Worm (Caenorhabditis elegans) whole organism, L4 larva: ENCODE data around the gene dpff-1.

Source experiments
- F26F4.8 ChIP-seq: fragments of 200-800 bp; sonication (Bioruptor generic); conservative IDR thresholded peaks from 2 replicates; pipeline ENCODE4 v1.3.6; 2022; ENCODE audit warnings: missing genetic modification characterization, missing compliant biosample characterization
- Y75B8A.6 ChIP-seq: fragments of 200-800 bp; sonication (Bioruptor generic); IDR thresholded peaks from 2 replicates; pipeline ENCODE4 v1.3.6; 2022; ENCODE audit warnings: missing genetic modification reagents, missing genetic modification characterization, missing compliant biosample characterization
- ZK337.2 ChIP-seq: fragments of 200-800 bp; sonication (Bioruptor generic); IDR thresholded peaks from 2 replicates; pipeline ENCODE4 v1.3.6; 2022; ENCODE audit warnings: missing genetic modification reagents, missing genetic modification characterization, missing compliant biosample characterization
- ZK546.5 ChIP-seq, 2 experiments: sonication (generic microtip); optimal IDR thresholded peaks; 2 replicates each; lab custom pipeline; 2017; ENCODE audit warnings: missing biosample characterization in 2 of 2, missing genetic modification characterization in 2 of 2
- aha-1 ChIP-seq: fragments of 150-350 bp; peaks from one replicate; lab custom pipeline; 2014; ENCODE audit warnings: missing biosample characterization, missing genetic modification characterization
- aly-2 ChIP-seq: sonication (generic microtip); optimal IDR thresholded peaks from 2 replicates; lab custom pipeline; 2018; ENCODE audit warnings: missing biosample characterization, missing genetic modification characterization
- ama-1 ChIP-seq: fragments of 150-350 bp; optimal IDR thresholded peaks from 2 replicates; lab custom pipeline; 2014; ENCODE audit warnings: inconsistent platforms, mixed read lengths
- arid-1 ChIP-seq: fragments of 200-800 bp; sonication (Bioruptor generic); conservative IDR thresholded peaks from 2 replicates; pipeline ENCODE4 v1.3.6; 2022; ENCODE audit warnings: missing genetic modification reagents, missing genetic modification characterization, missing compliant biosample characterization
- attf-4 ChIP-seq: sonication (generic microtip); optimal IDR thresholded peaks from 3 replicates; lab custom pipeline; 2017; ENCODE audit warnings: missing biosample characterization, missing genetic modification characterization
- ceh-20 ChIP-seq: fragments of 200-800 bp; sonication (Bioruptor generic); IDR thresholded peaks from 2 replicates; pipeline ENCODE4 v1.3.6; 2022; ENCODE audit warnings: missing genetic modification reagents, missing genetic modification characterization, missing compliant biosample characterization
- ceh-28 ChIP-seq: fragments of 150-350 bp; optimal IDR thresholded peaks from 2 replicates; lab custom pipeline; 2014; ENCODE audit warnings: missing biosample characterization, missing genetic modification reagents, missing genetic modification characterization
- ceh-44 ChIP-seq: fragments of 200-800 bp; sonication (Bioruptor generic); IDR thresholded peaks from 2 replicates; pipeline ENCODE4 v1.3.6; 2022; ENCODE audit warnings: missing genetic modification reagents, missing genetic modification characterization, missing compliant biosample characterization
- ctbp-1 ChIP-seq: fragments of 200-800 bp; sonication (Bioruptor generic); IDR thresholded peaks from 2 replicates; pipeline ENCODE4 v1.3.6; 2022; ENCODE audit warnings: missing genetic modification reagents, missing genetic modification characterization, missing compliant biosample characterization
- daf-12 ChIP-seq: fragments of 150-350 bp; optimal IDR thresholded peaks from 2 replicates; lab custom pipeline; 2014; ENCODE audit warnings: missing biosample characterization, missing genetic modification reagents, missing genetic modification characterization
- daf-16 ChIP-seq, 3 experiments: sonication (generic microtip); optimal IDR thresholded peaks; 2 replicates each; lab custom pipeline; 2016 to 2017; ENCODE audit warnings: missing genetic modification characterization in 3 of 3, missing genetic modification reagents in 3 of 3, mild to moderate bottlenecking in 2 of 3, missing compliant biosample characterization in 2 of 3, missing biosample characterization in 1 of 3, moderate library complexity in 1 of 3
- daf-19 ChIP-seq: fragments of 200-800 bp; sonication (Bioruptor generic); conservative IDR thresholded peaks from 2 replicates; pipeline ENCODE4 v1.3.6; 2022; ENCODE audit warnings: missing genetic modification characterization, missing compliant biosample characterization
- dmd-6 ChIP-seq: fragments of 200-800 bp; sonication (Bioruptor generic); IDR thresholded peaks from 2 replicates; pipeline ENCODE4 v1.3.6; 2022; ENCODE audit warnings: missing genetic modification reagents, missing genetic modification characterization, missing compliant biosample characterization
- dpl-1 ChIP-seq: fragments of 150-350 bp; optimal IDR thresholded peaks from 2 replicates; lab custom pipeline; 2014; ENCODE audit warnings: missing biosample characterization, missing genetic modification reagents, missing genetic modification characterization
- fos-1 ChIP-seq: fragments of 150-350 bp; optimal IDR thresholded peaks from 2 replicates; lab custom pipeline; 2014; ENCODE audit warnings: missing biosample characterization, missing genetic modification characterization
- hif-1 ChIP-seq, 2 experiments: sonication (generic microtip); optimal IDR thresholded peaks; 2 replicates each; lab custom pipeline; 2016 to 2017; ENCODE audit warnings: missing compliant biosample characterization in 2 of 2, missing genetic modification characterization in 2 of 2, missing genetic modification reagents in 2 of 2, missing genotype in 2 of 2, mild to moderate bottlenecking in 1 of 2
- hmg-1.1 ChIP-seq: fragments of 200-800 bp; sonication (Bioruptor generic); IDR thresholded peaks from 2 replicates; pipeline ENCODE4 v1.3.6; 2022; ENCODE audit warnings: missing genetic modification reagents, missing genetic modification characterization, missing compliant biosample characterization
- lin-15B ChIP-seq: fragments of 150-350 bp; sonication (generic microtip); optimal IDR thresholded peaks from 3 replicates; lab custom pipeline; 2014; ENCODE audit warnings: missing biosample characterization, missing genetic modification characterization
- madf-5 ChIP-seq, 2 experiments: fragments of 200-800 bp; sonication (Bioruptor generic); IDR thresholded peaks; 2 replicates each; pipeline ENCODE4 v1.3.6; 2022; ENCODE audit warnings: missing compliant biosample characterization in 2 of 2, missing genetic modification characterization in 2 of 2
- madf-9 ChIP-seq: fragments of 200-800 bp; sonication (Bioruptor generic); conservative IDR thresholded peaks from 2 replicates; pipeline ENCODE4 v1.3.6; 2022; ENCODE audit warnings: missing genetic modification reagents, missing genetic modification characterization, missing compliant biosample characterization
- mdl-1 ChIP-seq, 2 experiments: fragments of 150-350 bp in 1 of 2; sonication (generic microtip) in 1 of 2; optimal IDR thresholded peaks; 2 replicates each; lab custom pipeline; 2014 to 2017; ENCODE audit warnings: missing biosample characterization in 2 of 2, missing genetic modification characterization in 2 of 2
- mep-1 ChIP-seq: fragments of 150-350 bp; sonication (generic microtip); optimal IDR thresholded peaks from 3 replicates; lab custom pipeline; 2014; ENCODE audit warnings: missing biosample characterization, missing genetic modification characterization
- mes-2 ChIP-seq: sonication (generic microtip); optimal IDR thresholded peaks from 2 replicates; lab custom pipeline; 2016; ENCODE audit warnings: missing genotype, mild to moderate bottlenecking, missing genetic modification characterization, missing compliant biosample characterization; ENCODE audit not compliant: poor library complexity, severe bottlenecking
- mxl-2 ChIP-seq: fragments of 200-800 bp; sonication (Bioruptor generic); conservative IDR thresholded peaks from 2 replicates; pipeline ENCODE4 v1.3.6; 2022; ENCODE audit warnings: missing genetic modification reagents, missing genetic modification characterization, missing compliant biosample characterization
- nhr-10 ChIP-seq: fragments of 150-350 bp; optimal IDR thresholded peaks from 2 replicates; lab custom pipeline; 2014; ENCODE audit warnings: missing biosample characterization, missing genetic modification characterization
- nhr-102 ChIP-seq: sonication (generic microtip); optimal IDR thresholded peaks from 2 replicates; lab custom pipeline; 2016; ENCODE audit warnings: mild to moderate bottlenecking, missing genetic modification characterization, moderate library complexity, missing compliant biosample characterization
- nhr-25 ChIP-seq: sonication (generic microtip); optimal IDR thresholded peaks from 2 replicates; lab custom pipeline; 2017; ENCODE audit warnings: missing genetic modification characterization, mild to moderate bottlenecking, missing compliant biosample characterization, antibody characterized with exemption, moderate library complexity, borderline replicate concordance; ENCODE audit not compliant: insufficient read depth
- nhr-28 ChIP-seq: fragments of 150-350 bp; optimal IDR thresholded peaks from 2 replicates; lab custom pipeline; 2014; ENCODE audit warnings: missing biosample characterization, missing genetic modification characterization
- nhr-41 ChIP-seq: fragments of 200-800 bp; sonication (Bioruptor generic); IDR thresholded peaks from 2 replicates; pipeline ENCODE4 v1.3.6; 2022; ENCODE audit warnings: missing genetic modification reagents, missing genetic modification characterization, missing compliant biosample characterization
- nhr-77 ChIP-seq: fragments of 150-350 bp; optimal IDR thresholded peaks from 2 replicates; lab custom pipeline; 2014; ENCODE audit warnings: missing biosample characterization, missing genetic modification characterization
- pha-4 ChIP-seq, 2 experiments: fragments of 150-350 bp in 1 of 2; fragments of 200-800 bp in 1 of 2; sonication (Bioruptor generic) in 1 of 2; IDR thresholded peaks in 1 of 2; optimal IDR thresholded peaks in 1 of 2; 2 replicates each; pipeline versions ENCODE4 v1.3.6 to Lab custom; 2014 to 2022; ENCODE audit warnings: missing genetic modification characterization in 2 of 2, missing genetic modification reagents in 2 of 2, missing biosample characterization in 1 of 2, missing compliant biosample characterization in 1 of 2
- php-3 ChIP-seq: fragments of 200-800 bp; sonication (Bioruptor generic); IDR thresholded peaks from 2 replicates; pipeline ENCODE4 v1.3.6; 2022; ENCODE audit warnings: missing genetic modification reagents, missing genetic modification characterization, missing compliant biosample characterization
- rbr-2 ChIP-seq: sonication (generic microtip); optimal IDR thresholded peaks from 2 replicates; lab custom pipeline; 2016; ENCODE audit warnings: missing genotype, missing genetic modification characterization, missing compliant biosample characterization
- saeg-2 ChIP-seq: fragments of 200-800 bp; sonication (Bioruptor generic); IDR thresholded peaks from 2 replicates; pipeline ENCODE4 v1.3.6; 2022; ENCODE audit warnings: missing genetic modification reagents, missing genetic modification characterization, missing compliant biosample characterization
- snpc-1.2 ChIP-seq: fragments of 200-800 bp; sonication (Bioruptor generic); IDR thresholded peaks from 2 replicates; pipeline ENCODE4 v1.3.6; 2022; ENCODE audit warnings: missing genetic modification reagents, missing genetic modification characterization, missing compliant biosample characterization
- snpc-4 ChIP-seq: fragments of 150-350 bp; optimal IDR thresholded peaks from 2 replicates; lab custom pipeline; 2014; ENCODE audit warnings: missing biosample characterization, missing genetic modification characterization
- tra-1 ChIP-seq: fragments of 200-800 bp; sonication (Bioruptor generic); IDR thresholded peaks from 2 replicates; pipeline ENCODE4 v1.3.6; 2022; ENCODE audit warnings: missing genetic modification reagents, missing genetic modification characterization, missing compliant biosample characterization
- unc-130 ChIP-seq: sonication (generic microtip); optimal IDR thresholded peaks from 2 replicates; lab custom pipeline; 2016; ENCODE audit warnings: missing genetic modification reagents, missing genetic modification characterization, missing compliant biosample characterization
- unc-39 ChIP-seq: sonication (generic microtip); optimal IDR thresholded peaks from 2 replicates; lab custom pipeline; 2017; ENCODE audit warnings: missing biosample characterization, missing genetic modification characterization
- unc-62 ChIP-seq, 3 experiments: fragments of 150-350 bp in 1 of 3; sonication (generic microtip); optimal IDR thresholded peaks in 2 of 3; peaks in 1 of 3; 1 replicate in 1 of 3; 2 replicates in 2 of 3; lab custom pipeline; 2014 to 2017; ENCODE audit warnings: missing biosample characterization in 3 of 3, missing genetic modification characterization in 3 of 3, missing genetic modification reagents in 3 of 3, missing genotype in 1 of 3
- vab-7 ChIP-seq: fragments of 200-800 bp; sonication (Bioruptor generic); IDR thresholded peaks from 2 replicates; pipeline ENCODE4 v1.3.6; 2022; ENCODE audit warnings: missing genetic modification reagents, missing genetic modification characterization, missing compliant biosample characterization
- zag-1 ChIP-seq: fragments of 150-350 bp; optimal IDR thresholded peaks from 2 replicates; lab custom pipeline; 2014; ENCODE audit warnings: missing biosample characterization, missing genetic modification characterization
- zfp-2 ChIP-seq: sonication (generic microtip); optimal IDR thresholded peaks from 2 replicates; lab custom pipeline; 2016; ENCODE audit warnings: mild to moderate bottlenecking, missing genetic modification characterization, missing compliant biosample characterization
- zfp-3 ChIP-seq: fragments of 200-800 bp; sonication (Bioruptor generic); conservative IDR thresholded peaks from 2 replicates; pipeline ENCODE4 v1.3.6; 2022; ENCODE audit warnings: missing genetic modification reagents, missing genetic modification characterization, missing compliant biosample characterization
- ztf-7 ChIP-seq: fragments of 150-350 bp; optimal IDR thresholded peaks from 2 replicates; lab custom pipeline; 2014; ENCODE audit warnings: missing biosample characterization, missing genetic modification characterization

The dpff-1 gene

ce11 chrIII:5876867-5877641 is 29.1 kb downstream of the dpff-1 start (continued):
- no peak for TF ChIP-seq mdl-1 (tag; optimal IDR thresholded peaks at IDR 0.05; lab: Kevin White, UChicago)
- TF ChIP-seq nhr-102 (tag; lab: Kevin White, UChicago), result no peak
- TF ChIP-seq arid-1 (GFP tag; lab: Robert Waterston, UW), result no peak
- no peak for TF ChIP-seq nhr-10 (tag; lab: Kevin White, UChicago)
- TF ChIP-seq daf-19, result no peak
- TF ChIP-seq ctbp-1, result no peak
- TF ChIP-seq ZK337.2, result no peak
- TF ChIP-seq daf-12 (tag; lab: Kevin White, UChicago), result no peak
- 0 out of 2 replicates have a peak, but pooled peaks have one; percentile 18 for TF ChIP-seq php-3 (GFP tag; lab: Robert Waterston, UW)
- no peak for TF ChIP-seq zfp-2 (tag; lab: Kevin White, UChicago)
- TF ChIP-seq ZK546.5 (tag; optimal IDR thresholded peaks at IDR 0.05; lab: Kevin White, UChicago), result no peak
- no peak for TF ChIP-seq madf-5 (GFP tag; IDR thresholded peaks at IDR 0.05; lab: Robert Waterston, UW)
- no peak for TF ChIP-seq fos-1
- no peak for TF ChIP-seq unc-39 (tag; lab: Kevin White, UChicago)
- TF ChIP-seq dpl-1 (GFP tag; lab: Kevin White, UChicago), result no peak
- no peak for TF ChIP-seq ztf-7
- peak; percentile 34 for TF ChIP-seq mep-1 (tag; lab: Kevin White, UChicago)
- no peak for TF ChIP-seq ceh-20 (GFP tag; lab: Robert Waterston, UW)
- TF ChIP-seq zfp-3 (GFP tag; lab: Robert Waterston, UW), result no peak
- TF ChIP-seq dmd-6 (GFP tag; lab: Robert Waterston, UW), result peak; percentile 57
- TF ChIP-seq daf-16 (GFP tag; optimal IDR thresholded peaks at IDR 0.05; lab: Kevin White, UChicago), result no peak
- TF ChIP-seq daf-16 (tag; optimal IDR thresholded peaks at IDR 0.05; lab: Kevin White, UChicago), result peak; percentile 61
- TF ChIP-seq ceh-44 (GFP tag; lab: Robert Waterston, UW), result no peak
- TF ChIP-seq madf-9 (GFP tag; lab: Robert Waterston, UW), result no peak
- TF ChIP-seq attf-4, result no peak
- no peak for TF ChIP-seq Y75B8A.6 (GFP tag; lab: Robert Waterston, UW)
- TF ChIP-seq mxl-2 (GFP tag; lab: Robert Waterston, UW), result no peak
- no peak for TF ChIP-seq vab-7 (GFP tag; lab: Robert Waterston, UW)
- no peak for TF ChIP-seq snpc-4 (tag; lab: Kevin White, UChicago)
- TF ChIP-seq unc-130, result no peak
- no peak for TF ChIP-seq ama-1 (lab: Kevin White, UChicago)
- TF ChIP-seq hmg-1.1, result 0 out of 2 replicates have a peak, but pooled peaks have one; percentile 12
- TF ChIP-seq mes-2 (tag; lab: Kevin White, UChicago), result no peak
- no peak for TF ChIP-seq ceh-28 (tag; lab: Kevin White, UChicago)
- TF ChIP-seq nhr-28 (tag; lab: Kevin White, UChicago), result peak; percentile 57
- no peak for TF ChIP-seq rbr-2 (tag; lab: Kevin White, UChicago)
- TF ChIP-seq aly-2 (tag; lab: Kevin White, UChicago), result no peak
- TF ChIP-seq nhr-41 (GFP tag; lab: Robert Waterston, UW), result no peak
- TF ChIP-seq hif-1 (tag; optimal IDR thresholded peaks at IDR 0.05; lab: Kevin White, UChicago), result no peak
- no peak for TF ChIP-seq snpc-1.2
- peak in 1 of 2 experiments; percentile 72 for TF ChIP-seq unc-62 (GFP tag; optimal IDR thresholded peaks at IDR 0.05 in 1 of 2; lab: Kevin White, UChicago)
- TF ChIP-seq unc-62 (tag; optimal IDR thresholded peaks at IDR 0.05; lab: Kevin White, UChicago), result no peak
- TF ChIP-seq F26F4.8, result no peak
- TF ChIP-seq saeg-2, result no peak
- no peak for TF ChIP-seq nhr-25 (tag; lab: Kevin White, UChicago)
- no peak for TF ChIP-seq pha-4 (GFP tag; IDR thresholded peaks at IDR 0.05; lab: Robert Waterston, UW)
- no peak for TF ChIP-seq pha-4 (tag; optimal IDR thresholded peaks at IDR 0.05; lab: Kevin White, UChicago)
- TF ChIP-seq nhr-77 (tag; lab: Kevin White, UChicago), result no peak
- no peak for TF ChIP-seq zag-1 (tag; lab: Kevin White, UChicago)
- no peak for TF ChIP-seq tra-1 (GFP tag; lab: Robert Waterston, UW)
- TF ChIP-seq lin-15B (tag; lab: Kevin White, UChicago), result no peak
- peak; percentile 78 for TF ChIP-seq aha-1 (tag; lab: Kevin White, UChicago)
